Fruit fly (Drosophila melanogaster): ENCODE measurements around the gene MFS3.

The MFS3 gene

DNA sequence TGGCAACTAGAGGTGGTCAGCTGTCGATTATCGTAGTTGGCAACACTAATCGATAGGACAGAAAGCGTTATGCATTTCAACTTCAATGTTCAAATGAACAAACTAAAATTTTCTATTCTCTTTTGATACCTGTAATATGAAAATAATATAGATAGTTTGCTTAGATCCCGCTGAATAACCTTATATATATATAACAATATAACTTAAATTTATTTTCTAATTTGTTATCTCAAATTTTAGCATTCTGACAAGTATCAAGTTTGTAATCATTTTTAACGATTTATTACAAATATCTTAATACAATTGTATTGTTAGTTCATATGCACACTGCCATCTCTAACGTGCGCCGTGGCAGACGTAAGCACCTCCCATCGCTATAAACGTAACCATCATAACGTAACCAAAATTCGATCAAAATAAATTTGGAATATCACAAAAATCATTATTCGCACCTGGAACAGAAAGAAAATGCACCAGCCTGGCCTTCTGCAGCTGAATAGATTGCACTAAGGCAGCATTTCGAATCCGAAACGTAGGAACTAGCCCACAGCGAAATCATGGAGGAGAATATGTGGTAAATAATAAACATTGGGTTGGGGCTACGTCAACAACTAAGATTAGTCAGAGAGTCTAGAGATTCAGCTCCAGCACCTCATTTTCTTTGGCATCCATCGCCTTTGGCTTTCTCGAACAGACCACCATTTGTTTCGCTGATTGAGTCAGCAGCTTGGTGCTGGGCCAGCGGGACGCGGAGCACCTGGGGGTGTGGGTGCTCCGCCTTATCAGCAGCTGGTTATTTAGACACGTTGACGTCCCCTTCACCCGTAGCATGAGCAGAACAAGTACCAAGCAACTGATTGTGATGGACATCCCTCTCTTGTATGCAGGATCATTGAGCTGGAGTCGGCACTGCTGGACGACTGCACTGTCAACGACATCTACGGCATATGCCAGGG lies 13.8 kb upstream of the MFS3 start, which contains the start of the genes Pino and TBC1D23 (continued):
- TF ChIP-seq jumu (GFP tag; optimal IDR thresholded peaks at IDR 0.05) (peak; percentile 6), E2f1 (GFP tag; IDR thresholded peaks at IDR 0.05) (peak; percentile 66), CG7556 (GFP tag; optimal IDR thresholded peaks at IDR 0.05) (peak; percentile 71), CG42726 (GFP tag; IDR thresholded peaks at IDR 0.05; ENCODE audit: partially characterized antibody) (no peak), CG10543 (GFP tag; optimal IDR thresholded peaks at IDR 0.05) (peak; percentile 75), CG8388 (GFP tag; optimal IDR thresholded peaks at IDR 0.05) (peak; percentile 61), CG14014 (GFP tag; IDR thresholded peaks at IDR 0.05) (peak; percentile 57; the same call in 1 of the 2 replicates), lab (GFP tag; optimal IDR thresholded peaks at IDR 0.05) (peak; percentile 67), pros (GFP tag; optimal IDR thresholded peaks at IDR 0.05) (no peak), CG6854 (GFP tag; optimal IDR thresholded peaks at IDR 0.05) (no peak), CG1792 (GFP tag; optimal IDR thresholded peaks at IDR 0.05) (no peak), chinmo (GFP tag; IDR thresholded peaks at IDR 0.05; ENCODE audit: partially characterized antibody) (0 out of 4 replicates have a peak, but pooled peaks have one; percentile 4), NC2β (GFP tag; optimal IDR thresholded peaks at IDR 0.05) (no peak), Oaz (GFP tag; IDR thresholded peaks at IDR 0.05) (peak; percentile 46; the same call in 1 of the 2 replicates), Hmr (GFP tag; optimal IDR thresholded peaks at IDR 0.05) (peak; percentile 79), CG9215 (GFP tag; IDR thresholded peaks at IDR 0.05) (peak; percentile 75), CG3281 (GFP tag; optimal IDR thresholded peaks at IDR 0.05) (peak; percentile 67), Adf1 (GFP tag; IDR thresholded peaks at IDR 0.05) (peak; percentile 17; the same call in 1 of the 2 replicates), ind (GFP tag; optimal IDR thresholded peaks at IDR 0.05) (peak; percentile 81), Aef1 (GFP tag; IDR thresholded peaks at IDR 0.05) (peak; percentile 71), CG8478 (optimal IDR thresholded peaks at IDR 0.05) (no peak), pnt (GFP tag; optimal IDR thresholded peaks at IDR 0.05) (peak; percentile 25), ttk (GFP tag; IDR thresholded peaks at IDR 0.05) (peak; percentile 59; the same call in 1 of the 2 replicates), esg (GFP tag; conservative IDR thresholded peaks at IDR 0.05) (peak; percentile 48; the same call in 1 of the 2 replicates), sisA (GFP tag; IDR thresholded peaks at IDR 0.05) (peak; percentile 59), hkb (optimal IDR thresholded peaks at IDR 0.05) (no peak), hkb (GFP tag; IDR thresholded peaks at IDR 0.05) (peak; percentile 59), br (optimal IDR thresholded peaks at IDR 0.05) (no peak), HHEX (GFP tag; optimal IDR thresholded peaks at IDR 0.05) (peak; percentile 46), Sox100B (GFP tag; optimal IDR thresholded peaks at IDR 0.05) (peak; percentile 71), hb (GFP tag; IDR thresholded peaks at IDR 0.05; ENCODE audit: partially characterized antibody) (0 out of 3 replicates have a peak, but pooled peaks have one; percentile 45), Bgb (GFP tag; IDR thresholded peaks at IDR 0.05; ENCODE audit: partially characterized antibody) (peak; percentile 46), shn (GFP tag; optimal IDR thresholded peaks at IDR 0.05) (no peak), CG11085 (GFP tag; IDR thresholded peaks at IDR 0.05) (peak; percentile 42; the same call in 1 of the 2 replicates), CG12769 (tag; optimal IDR thresholded peaks at IDR 0.05) (peak; percentile 63), CG18011 (GFP tag; optimal IDR thresholded peaks at IDR 0.05) (peak; percentile 15), slp2 (GFP tag; optimal IDR thresholded peaks at IDR 0.05) (peak; percentile 15), Xbp1 (GFP tag; optimal IDR thresholded peaks at IDR 0.05) (peak; percentile 80), CG32767 (GFP tag; IDR thresholded peaks at IDR 0.05) (no peak; the same call in 1 of the 2 replicates), Max (GFP tag; optimal IDR thresholded peaks at IDR 0.05) (peak; percentile 29), grau (tag; optimal IDR thresholded peaks at IDR 0.05) (peak; percentile 80), CG14965 (GFP tag; optimal IDR thresholded peaks at IDR 0.05; ENCODE audit: borderline replicate concordance) (no peak), gro (GFP tag; optimal IDR thresholded peaks at IDR 0.05) (no peak), Drgx (GFP tag; IDR thresholded peaks at IDR 0.05) (0 out of 2 replicates have a peak, but pooled peaks have one; percentile 21), CG4707 (GFP tag; optimal IDR thresholded peaks at IDR 0.05) (no peak), CG13123 (GFP tag; optimal IDR thresholded peaks at IDR 0.05) (peak; percentile 49), sna (GFP tag; IDR thresholded peaks at IDR 0.05; ENCODE audit: partially characterized antibody) (peak; percentile 34; the same call in 1 of the 2 replicates), aop (GFP tag; IDR thresholded peaks at IDR 0.05) (no peak)
